Fruit fly (Drosophila melanogaster): Measurements from ENCODE around the gene CG32061.

CG32061 gene

dm6 chr3L:10446998-10447397 is 16.6 kb upstream of the CG32061 start:
- TF ChIP-seq insv (optimal IDR thresholded peaks at IDR 0.05) (no peak), psq (optimal IDR thresholded peaks at IDR 0.05) (no peak), Myc (optimal IDR thresholded peaks at IDR 0.05) (no peak), h (optimal IDR thresholded peaks at IDR 0.05) (no peak), Sin3A (optimal IDR thresholded peaks at IDR 0.05) (no peak), ttk (optimal IDR thresholded peaks at IDR 0.05) (no peak)

DNA sequence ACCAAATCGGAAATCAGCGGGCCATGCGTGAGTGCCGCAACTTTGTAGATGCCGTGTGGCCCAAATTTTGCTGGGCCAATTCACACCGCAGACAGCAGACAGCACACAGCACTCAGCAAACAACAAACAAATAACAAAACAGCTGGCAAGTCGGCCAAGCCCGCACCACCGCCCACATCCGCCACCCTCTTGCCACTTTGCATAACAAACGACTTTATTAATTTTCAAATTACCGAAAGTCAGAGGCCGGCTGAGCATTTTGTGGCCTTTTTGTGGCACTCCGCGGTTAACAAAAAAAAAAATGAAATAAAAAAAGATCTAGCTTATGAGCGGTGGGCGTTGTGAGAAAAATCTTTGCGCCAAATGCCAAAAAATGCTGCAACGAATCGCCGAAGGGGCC is 13.9 kb upstream of the CG32061 start:
- TF ChIP-seq insv (optimal IDR thresholded peaks at IDR 0.05): no peak
- no peak for TF ChIP-seq h (optimal IDR thresholded peaks at IDR 0.05)
- TF ChIP-seq Myc (optimal IDR thresholded peaks at IDR 0.05): no peak
- no peak for TF ChIP-seq Sin3A (optimal IDR thresholded peaks at IDR 0.05)
- TF ChIP-seq psq (optimal IDR thresholded peaks at IDR 0.05): no peak
- no peak for TF ChIP-seq ttk (optimal IDR thresholded peaks at IDR 0.05)

- TF ChIP-seq Myc (optimal IDR thresholded peaks at IDR 0.05) (no peak), ttk (optimal IDR thresholded peaks at IDR 0.05) (no peak), psq (optimal IDR thresholded peaks at IDR 0.05) (no peak), h (optimal IDR thresholded peaks at IDR 0.05) (no peak), insv (optimal IDR thresholded peaks at IDR 0.05) (no peak), Sin3A (optimal IDR thresholded peaks at IDR 0.05) (no peak)
Observed at dm6 chr3L:10459076-10459475, 4.5 kb upstream of the CG32061 start.

- TF ChIP-seq ttk (optimal IDR thresholded peaks at IDR 0.05): no peak
- no peak for TF ChIP-seq h (optimal IDR thresholded peaks at IDR 0.05)
- no peak for TF ChIP-seq insv (optimal IDR thresholded peaks at IDR 0.05)
- no peak for TF ChIP-seq psq (optimal IDR thresholded peaks at IDR 0.05)
- TF ChIP-seq Myc (optimal IDR thresholded peaks at IDR 0.05): no peak
- TF ChIP-seq Sin3A (optimal IDR thresholded peaks at IDR 0.05): no peak
Observed at dm6 chr3L:10464887-10465286, 1.3 kb downstream of the CG32061 start, which contains the start of gene S-Lap3. S-Lap3 (plus strand) TSS chr3L:10465187.

dm6 chr3L:10478214-10478613 is 14.6 kb downstream of the CG32061 start, which contains the start of gene CG46430:
CG46430 (plus strand) TSS chr3L:10478514.
- no peak for TF ChIP-seq ttk (optimal IDR thresholded peaks at IDR 0.05)
- no peak for TF ChIP-seq Myc (optimal IDR thresholded peaks at IDR 0.05)
- TF ChIP-seq psq (optimal IDR thresholded peaks at IDR 0.05): no peak
- no peak for TF ChIP-seq Sin3A (optimal IDR thresholded peaks at IDR 0.05)
- TF ChIP-seq insv (optimal IDR thresholded peaks at IDR 0.05): no peak
- no peak for TF ChIP-seq h (optimal IDR thresholded peaks at IDR 0.05)

DNA sequence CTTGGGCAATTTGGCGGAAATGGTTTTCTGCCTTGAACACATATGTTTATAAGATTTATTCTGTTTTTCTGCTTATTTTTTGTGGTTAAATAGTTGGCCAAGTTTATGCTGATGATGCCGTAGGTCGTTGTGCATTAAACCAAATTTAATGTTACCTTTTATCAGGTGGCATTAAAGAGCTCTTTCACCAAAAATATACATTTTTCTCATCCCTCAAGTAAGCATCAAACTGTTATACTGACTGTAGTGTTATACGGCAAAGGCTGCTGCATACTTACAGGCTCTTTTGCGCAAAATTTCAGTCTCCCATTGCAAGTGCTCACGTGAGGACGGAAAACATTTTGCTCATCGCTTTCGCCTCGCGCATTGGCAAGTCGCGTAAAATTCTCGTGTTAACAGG is 17.5 kb downstream of the CG32061 start, which contains the start of gene Rbfox1:
TSS of gene Rbfox1 (plus strand) at position 301 of the 400 bp plus-strand sequence.
- no peak for TF ChIP-seq psq (optimal IDR thresholded peaks at IDR 0.05)
- TF ChIP-seq Myc (optimal IDR thresholded peaks at IDR 0.05): no peak
- no peak for TF ChIP-seq h (optimal IDR thresholded peaks at IDR 0.05)
- TF ChIP-seq Sin3A (optimal IDR thresholded peaks at IDR 0.05): no peak
- no peak for TF ChIP-seq insv (optimal IDR thresholded peaks at IDR 0.05)
- TF ChIP-seq ttk (optimal IDR thresholded peaks at IDR 0.05): no peak

- TF ChIP-seq ttk (optimal IDR thresholded peaks at IDR 0.05) (no peak), h (optimal IDR thresholded peaks at IDR 0.05) (no peak), psq (optimal IDR thresholded peaks at IDR 0.05) (no peak), Sin3A (optimal IDR thresholded peaks at IDR 0.05) (no peak)
Observed at dm6 chr3L:10482477-10482876, 18.9 kb downstream of the CG32061 start.

dm6 chr3L:10485496-10485895 is 21.9 kb downstream of the CG32061 start:
- no peak for TF ChIP-seq h (optimal IDR thresholded peaks at IDR 0.05)

DNA sequence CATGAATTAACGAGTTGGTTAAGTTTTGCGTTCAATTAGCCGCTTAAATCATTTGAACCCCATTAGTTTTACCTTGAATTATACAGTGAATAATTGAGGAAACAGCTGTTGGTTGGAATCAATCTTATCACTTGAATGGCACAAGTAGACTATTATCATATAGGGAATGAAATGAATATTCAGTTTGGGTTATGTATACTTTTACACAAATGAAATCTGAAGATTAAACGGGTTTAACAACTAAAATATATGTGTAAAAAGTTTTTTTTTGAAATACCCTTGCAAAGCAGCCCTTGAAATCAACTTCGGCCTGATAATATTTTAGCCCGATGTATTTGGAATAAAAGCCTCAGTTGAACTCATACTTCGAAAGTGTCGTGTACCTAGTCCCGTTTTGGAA is 26.9 kb downstream of the CG32061 start, which contains the start of gene S-Lap4:
TSS of gene S-Lap4 (plus strand) at position 301 of the 400 bp plus-strand sequence.
- no peak for TF ChIP-seq ttk (optimal IDR thresholded peaks at IDR 0.05)
- no peak for TF ChIP-seq insv (optimal IDR thresholded peaks at IDR 0.05)
- no peak for TF ChIP-seq psq (optimal IDR thresholded peaks at IDR 0.05)
- TF ChIP-seq Myc (optimal IDR thresholded peaks at IDR 0.05): no peak
- no peak for TF ChIP-seq h (optimal IDR thresholded peaks at IDR 0.05)
- no peak for TF ChIP-seq Sin3A (optimal IDR thresholded peaks at IDR 0.05)

- no peak for TF ChIP-seq Sin3A (optimal IDR thresholded peaks at IDR 0.05)
- TF ChIP-seq Myc (optimal IDR thresholded peaks at IDR 0.05): no peak
- no peak for TF ChIP-seq ttk (optimal IDR thresholded peaks at IDR 0.05)
- no peak for TF ChIP-seq h (optimal IDR thresholded peaks at IDR 0.05)
- no peak for TF ChIP-seq psq (optimal IDR thresholded peaks at IDR 0.05)
- TF ChIP-seq insv (optimal IDR thresholded peaks at IDR 0.05): no peak
Observed at dm6 chr3L:10495882-10496654, 32.5 kb downstream of the CG32061 start.

dm6 chr3L:10504607-10505006 is 41.0 kb downstream of the CG32061 start:
- TF ChIP-seq Sin3A (optimal IDR thresholded peaks at IDR 0.05) (no peak), Myc (optimal IDR thresholded peaks at IDR 0.05) (no peak), insv (optimal IDR thresholded peaks at IDR 0.05) (no peak), psq (optimal IDR thresholded peaks at IDR 0.05) (no peak), h (optimal IDR thresholded peaks at IDR 0.05) (no peak), ttk (optimal IDR thresholded peaks at IDR 0.05) (no peak)

DNA sequence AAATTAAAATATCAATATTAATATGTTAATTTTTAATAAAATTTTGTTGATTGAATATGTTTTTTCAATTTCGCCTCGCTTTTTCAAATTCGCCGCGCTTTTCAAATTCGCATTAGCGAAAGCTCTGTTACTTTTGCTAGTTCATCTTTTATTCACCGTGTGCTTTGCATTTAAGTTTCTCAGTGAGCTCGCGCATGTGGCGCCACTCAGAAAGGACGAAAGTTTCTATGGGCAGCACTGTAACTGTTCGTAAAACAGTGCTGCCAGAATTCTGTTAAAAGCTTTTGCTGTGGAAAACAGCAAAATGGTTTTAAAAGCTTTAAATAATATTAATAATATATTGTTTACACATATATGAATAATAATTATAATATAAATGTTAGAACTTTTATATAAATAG is 44.4 kb downstream of the CG32061 start:
- TF ChIP-seq ttk (optimal IDR thresholded peaks at IDR 0.05) (no peak), Myc (optimal IDR thresholded peaks at IDR 0.05) (no peak), insv (optimal IDR thresholded peaks at IDR 0.05) (no peak), psq (optimal IDR thresholded peaks at IDR 0.05) (no peak), Sin3A (optimal IDR thresholded peaks at IDR 0.05) (no peak), h (optimal IDR thresholded peaks at IDR 0.05) (no peak)

dm6 chr3L:10513412-10513811 is 49.8 kb downstream of the CG32061 start:
- TF ChIP-seq ttk (optimal IDR thresholded peaks at IDR 0.05) (no peak), Sin3A (optimal IDR thresholded peaks at IDR 0.05) (no peak), Myc (optimal IDR thresholded peaks at IDR 0.05) (no peak), psq (optimal IDR thresholded peaks at IDR 0.05) (no peak), h (optimal IDR thresholded peaks at IDR 0.05) (no peak), insv (optimal IDR thresholded peaks at IDR 0.05) (no peak)

Data from Kc167 (cell line).